Fruit fly (Drosophila melanogaster) whole organism, embryonic: ENCODE results near the gene Cep290.
A peak's percentile ranks its signal among the peaks of the same experiment; 100 is the strongest.

Experiments used
- Ada2b ChIP-seq: fragments of 200-800 bp; sonication (Bioruptor generic); IDR thresholded peaks from 2 replicates; pipeline ENCODE4 v1.3.6; 2022; ENCODE audit warnings: missing biosample characterization, missing genetic modification characterization
- CG10274 ChIP-seq: fragments of 200-800 bp; sonication (Bioruptor generic); optimal IDR thresholded peaks from 3 replicates; lab custom pipeline; 2017; ENCODE audit warnings: missing biosample characterization, mild to moderate bottlenecking, missing genetic modification characterization
- CG10543 ChIP-seq: fragments of 200-800 bp; sonication (Bioruptor generic); optimal IDR thresholded peaks from 3 replicates; lab custom pipeline; 2017; ENCODE audit warnings: missing biosample characterization, mild to moderate bottlenecking, missing genetic modification characterization, moderate library complexity
- CG11085 ChIP-seq: fragments of 200-800 bp; sonication (Bioruptor generic); IDR thresholded peaks from 2 replicates; pipeline ENCODE4 v1.3.6; 2022; ENCODE audit warnings: missing biosample characterization, missing genetic modification characterization
- CG11247 ChIP-seq: fragments of 200-800 bp; sonication (Bioruptor generic); IDR thresholded peaks from 2 replicates; pipeline ENCODE4 v1.3.6; 2022; ENCODE audit warnings: missing biosample characterization, missing genetic modification characterization
- CG12236 ChIP-seq: fragments of 200-800 bp; sonication (Bioruptor generic); optimal IDR thresholded peaks from 2 replicates; lab custom pipeline; 2016; ENCODE audit warnings: missing biosample characterization, missing genetic modification characterization
- CG14050 ChIP-seq: fragments of 200-800 bp; sonication (Bioruptor generic); IDR thresholded peaks from 3 replicates; pipeline ENCODE4 v1.3.6; 2022; ENCODE audit warnings: missing biosample characterization, missing genetic modification characterization
- CG17186 ChIP-seq: fragments of 200-800 bp; sonication (Bioruptor generic); optimal IDR thresholded peaks from 3 replicates; lab custom pipeline; 2017; ENCODE audit warnings: missing biosample characterization, missing genetic modification reagents, missing genetic modification characterization
- CG31365 ChIP-seq: fragments of 200-800 bp; sonication (Bioruptor generic); optimal IDR thresholded peaks from 2 replicates; lab custom pipeline; 2018; ENCODE audit warnings: missing biosample characterization, mild to moderate bottlenecking, missing genetic modification characterization
- CG32532 ChIP-seq: fragments of 200-800 bp; sonication (Bioruptor generic); IDR thresholded peaks from 2 replicates; pipeline ENCODE4 v1.3.6; 2022; ENCODE audit warnings: missing biosample characterization, missing genetic modification characterization
- CG34422 ChIP-seq: fragments of 200-800 bp; sonication (Bioruptor generic); IDR thresholded peaks from 3 replicates; pipeline ENCODE4 v1.3.6; 2022; ENCODE audit warnings: missing biosample characterization, missing genetic modification characterization
- CG3995 ChIP-seq: fragments of 200-800 bp; sonication (Bioruptor generic); optimal IDR thresholded peaks from 3 replicates; lab custom pipeline; 2016; ENCODE audit warnings: missing biosample characterization, missing genetic modification characterization
- CG6654 ChIP-seq: fragments of 200-800 bp; sonication (Bioruptor generic); optimal IDR thresholded peaks from 2 replicates; lab custom pipeline; 2017; ENCODE audit warnings: missing biosample characterization, mild to moderate bottlenecking, missing genetic modification characterization
- CG6689 ChIP-seq: fragments of 200-800 bp; sonication (Bioruptor generic); IDR thresholded peaks from 2 replicates; pipeline ENCODE4 v1.3.6; 2022; ENCODE audit warnings: missing biosample characterization, missing genetic modification characterization
- CG7372 ChIP-seq: fragments of 200-800 bp; sonication (Bioruptor generic); IDR thresholded peaks from 2 replicates; pipeline ENCODE4 v1.3.6; 2022; ENCODE audit warnings: missing biosample characterization, missing genetic modification characterization
- CG7556 ChIP-seq: fragments of 200-800 bp; sonication (Bioruptor generic); optimal IDR thresholded peaks from 2 replicates; lab custom pipeline; 2017; ENCODE audit warnings: missing biosample characterization, mild to moderate bottlenecking, missing genetic modification characterization
- CG9727 ChIP-seq: fragments of 200-800 bp; sonication (Bioruptor generic); optimal IDR thresholded peaks from 3 replicates; lab custom pipeline; 2017; ENCODE audit warnings: missing biosample characterization, mild to moderate bottlenecking, missing genetic modification characterization
- CG9797 ChIP-seq: fragments of 200-800 bp; sonication (Bioruptor generic); optimal IDR thresholded peaks from 3 replicates; lab custom pipeline; 2018; ENCODE audit warnings: missing biosample characterization, mild to moderate bottlenecking, missing genetic modification characterization
- CG9817 ChIP-seq: fragments of 200-800 bp; sonication (Bioruptor generic); optimal IDR thresholded peaks from 2 replicates; lab custom pipeline; 2018; ENCODE audit warnings: missing biosample characterization, mild to moderate bottlenecking, missing genetic modification characterization, moderate library complexity
- D19B ChIP-seq: fragments of 200-800 bp; sonication (Bioruptor generic); optimal IDR thresholded peaks from 2 replicates; lab custom pipeline; 2017; ENCODE audit warnings: missing biosample characterization, mild to moderate bottlenecking, missing genetic modification characterization
- Dbx ChIP-seq: fragments of 200-800 bp; sonication (Bioruptor generic); IDR thresholded peaks from 3 replicates; pipeline ENCODE4 v1.3.6; 2022; ENCODE audit warnings: missing biosample characterization, missing genetic modification characterization
- Deaf1 ChIP-seq: fragments of 200-800 bp; optimal IDR thresholded peaks from 3 replicates; lab custom pipeline; 2019; ENCODE audit warnings: missing biosample characterization, mild to moderate bottlenecking, missing genetic modification characterization, moderate library complexity
- Gsc ChIP-seq: fragments of 200-800 bp; sonication (Bioruptor generic); IDR thresholded peaks from 2 replicates; pipeline ENCODE4 v1.3.6; 2022; ENCODE audit warnings: missing biosample characterization, missing genetic modification characterization
- H2.0 ChIP-seq: fragments of 200-800 bp; sonication (Bioruptor generic); IDR thresholded peaks from 2 replicates; pipeline ENCODE4 v1.3.6; 2022; ENCODE audit warnings: missing biosample characterization, missing genetic modification characterization
- HmgZ ChIP-seq: fragments of 200-800 bp; sonication (Bioruptor generic); optimal IDR thresholded peaks from 2 replicates; lab custom pipeline; 2018; ENCODE audit warnings: missing biosample characterization, mild to moderate bottlenecking, missing genetic modification characterization
- Lhr ChIP-seq: fragments of 200-800 bp; sonication (Bioruptor generic); optimal IDR thresholded peaks from 3 replicates; lab custom pipeline; 2017; ENCODE audit warnings: mild to moderate bottlenecking, missing biosample characterization, missing genetic modification reagents, missing genetic modification characterization
- MTF-1 ChIP-seq: fragments of 200-800 bp; sonication (Bioruptor generic); optimal IDR thresholded peaks from 2 replicates; lab custom pipeline; 2018; ENCODE audit warnings: missing biosample characterization, mild to moderate bottlenecking, missing genetic modification characterization, borderline replicate concordance
- Mad ChIP-seq: fragments of 200-800 bp; sonication (Bioruptor generic); optimal IDR thresholded peaks from 2 replicates; lab custom pipeline; 2016; ENCODE audit warnings: missing biosample characterization, missing genetic modification characterization
- Mrtf ChIP-seq: fragments of 200-800 bp; sonication (Bioruptor generic); IDR thresholded peaks from 3 replicates; pipeline ENCODE4 v1.3.6; 2022; ENCODE audit warnings: missing biosample characterization, missing genetic modification characterization
- NfI ChIP-seq: fragments of 200-800 bp; sonication (Bioruptor generic); optimal IDR thresholded peaks from 3 replicates; lab custom pipeline; 2018; ENCODE audit warnings: missing biosample characterization, mild to moderate bottlenecking, missing genetic modification characterization, moderate library complexity
- Xrp1 ChIP-seq: fragments of 200-800 bp; sonication (Bioruptor generic); IDR thresholded peaks from 2 replicates; pipeline ENCODE4 v1.3.6; 2022; ENCODE audit warnings: missing biosample characterization, missing genetic modification characterization
- ato ChIP-seq: fragments of 200-800 bp; sonication (Bioruptor generic); IDR thresholded peaks from 2 replicates; pipeline ENCODE4 v1.3.6; 2022; ENCODE audit warnings: missing biosample characterization, missing genetic modification characterization; ENCODE audit not compliant: partially characterized antibody
- chn ChIP-seq: fragments of 200-800 bp; sonication (Bioruptor generic); optimal IDR thresholded peaks from 2 replicates; lab custom pipeline; 2016; ENCODE audit warnings: missing biosample characterization, missing genetic modification characterization
- ci ChIP-seq: fragments of 200-800 bp; sonication (Bioruptor generic); IDR thresholded peaks from 3 replicates; pipeline ENCODE4 v1.3.6; 2022; ENCODE audit warnings: missing biosample characterization, missing genetic modification characterization
- croc ChIP-seq: fragments of 200-800 bp; sonication (Bioruptor generic); conservative IDR thresholded peaks from 3 replicates; pipeline ENCODE4 v1.3.6; 2022; ENCODE audit warnings: missing biosample characterization, missing genetic modification characterization
- fd64A ChIP-seq: fragments of 200-800 bp; sonication (Bioruptor generic); optimal IDR thresholded peaks from 3 replicates; lab custom pipeline; 2018; ENCODE audit warnings: missing biosample characterization, mild to moderate bottlenecking, missing genetic modification characterization
- gce ChIP-seq: fragments of 200-800 bp; sonication (Bioruptor generic); IDR thresholded peaks from 3 replicates; pipeline ENCODE4 v1.3.6; 2022; ENCODE audit warnings: missing biosample characterization, missing genetic modification characterization
- gem ChIP-seq: fragments of 200-800 bp; sonication (Bioruptor generic); optimal IDR thresholded peaks from 2 replicates; lab custom pipeline; 2019; ENCODE audit warnings: missing biosample characterization, mild to moderate bottlenecking, missing genetic modification characterization, moderate library complexity
- gro ChIP-seq: fragments of 200-800 bp; sonication (Bioruptor generic); optimal IDR thresholded peaks from 2 replicates; lab custom pipeline; 2016; ENCODE audit warnings: missing biosample characterization, missing genetic modification characterization
- gsb-n ChIP-seq: fragments of 200-800 bp; sonication (Bioruptor generic); optimal IDR thresholded peaks from 3 replicates; lab custom pipeline; 2018; ENCODE audit warnings: missing biosample characterization, mild to moderate bottlenecking, missing genetic modification characterization
- ham ChIP-seq: fragments of 200-800 bp; sonication (Bioruptor generic); IDR thresholded peaks from 2 replicates; pipeline ENCODE4 v1.3.6; 2022; ENCODE audit warnings: missing biosample characterization, missing genetic modification characterization
- hbn ChIP-seq: fragments of 200-800 bp; sonication (Bioruptor generic); IDR thresholded peaks from 2 replicates; pipeline ENCODE4 v1.3.6; 2022; ENCODE audit warnings: missing biosample characterization, missing genetic modification characterization; ENCODE audit not compliant: partially characterized antibody
- inv ChIP-seq: fragments of 200-800 bp; sonication (Bioruptor generic); IDR thresholded peaks from 2 replicates; pipeline ENCODE4 v1.3.6; 2022; ENCODE audit warnings: missing biosample characterization, missing genetic modification characterization; ENCODE audit not compliant: partially characterized antibody
- jigr1 ChIP-seq: fragments of 200-800 bp; sonication (Bioruptor generic); IDR thresholded peaks from 3 replicates; pipeline ENCODE4 v1.3.6; 2022; ENCODE audit warnings: missing biosample characterization, missing genetic modification characterization
- kah ChIP-seq: fragments of 200-800 bp; sonication (Bioruptor generic); optimal IDR thresholded peaks from 2 replicates; lab custom pipeline; 2018; ENCODE audit warnings: missing biosample characterization, mild to moderate bottlenecking, missing genetic modification characterization
- pros ChIP-seq: fragments of 200-800 bp; sonication (Bioruptor generic); optimal IDR thresholded peaks from 3 replicates; lab custom pipeline; 2019; ENCODE audit warnings: missing biosample characterization, mild to moderate bottlenecking, missing genetic modification characterization, moderate library complexity
- row ChIP-seq: fragments of 200-800 bp; sonication (Bioruptor generic); IDR thresholded peaks from 3 replicates; pipeline ENCODE4 v1.3.6; 2022; ENCODE audit warnings: missing biosample characterization, missing genetic modification characterization
- seq ChIP-seq: fragments of 200-800 bp; sonication (Bioruptor generic); IDR thresholded peaks from 2 replicates; pipeline ENCODE4 v1.3.6; 2022; ENCODE audit warnings: missing biosample characterization, missing genetic modification characterization
- trem ChIP-seq: fragments of 200-800 bp; optimal IDR thresholded peaks from 3 replicates; lab custom pipeline; 2019; ENCODE audit warnings: missing biosample characterization, mild to moderate bottlenecking, missing genetic modification characterization, moderate library complexity
- zen2 ChIP-seq: fragments of 200-800 bp; sonication (Bioruptor generic); IDR thresholded peaks from 3 replicates; pipeline ENCODE4 v1.3.6; 2022; ENCODE audit warnings: missing biosample characterization, missing genetic modification characterization; ENCODE audit not compliant: partially characterized antibody

Gene Cep290

DNA sequence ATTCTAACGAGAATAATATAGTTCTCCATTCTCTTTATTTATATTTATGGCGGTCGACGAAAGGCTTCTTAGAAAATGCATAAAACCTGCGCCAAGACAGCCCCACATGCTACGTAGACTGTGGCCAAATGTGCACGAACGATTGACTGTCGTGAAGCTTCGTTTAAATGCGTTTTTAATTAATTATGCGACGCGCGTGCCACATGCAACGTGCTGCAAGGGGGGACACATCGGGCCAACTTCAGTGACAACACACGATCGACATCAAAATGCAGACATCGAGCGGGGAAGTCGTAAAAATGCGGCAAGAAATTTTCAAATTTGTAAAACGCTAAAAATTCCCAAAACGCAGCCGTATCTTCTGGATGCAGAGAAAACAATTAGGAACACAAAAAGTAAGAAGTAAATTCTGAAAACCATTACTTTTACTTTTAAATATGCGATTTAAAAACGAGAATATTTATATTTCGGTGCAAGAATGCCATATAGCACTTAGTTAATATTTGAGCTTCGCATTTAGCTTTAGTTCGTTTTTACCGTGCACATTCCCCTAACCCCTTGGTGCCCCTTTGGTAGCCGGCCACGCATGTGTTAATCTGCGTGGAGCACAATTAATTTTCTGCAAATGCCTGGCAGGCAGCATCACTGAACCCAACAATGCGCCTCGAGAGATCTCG lies 43.8 kb upstream of the Cep290 start (continued):
- TF ChIP-seq CG11085 (GFP tag; lab: Robert Waterston, UW) (0 out of 2 replicates have a peak, but pooled peaks have one; percentile 24), kah (GFP tag; lab: Kevin White, UChicago) (no peak), CG9817 (tag; lab: Kevin White, UChicago) (no peak), Dbx (GFP tag; lab: Robert Waterston, UW) (no peak), Ada2b (GFP tag; lab: Robert Waterston, UW) (peak; percentile 49; the same call in 1 of the 2 replicates), CG7372 (GFP tag; lab: Robert Waterston, UW) (0 out of 2 replicates have a peak, but pooled peaks have one; percentile 15), ci (GFP tag; lab: Robert Waterston, UW) (peak; percentile 82), fd64A (GFP tag; lab: Kevin White, UChicago) (peak; percentile 41), CG12236 (GFP tag; lab: Kevin White, UChicago) (no peak), inv (no peak), D19B (GFP tag; lab: Kevin White, UChicago) (no peak), hbn (GFP tag; lab: Robert Waterston, UW) (no peak), CG6654 (no peak), Xrp1 (GFP tag; lab: Robert Waterston, UW) (peak; percentile 70), ato (GFP tag; lab: Robert Waterston, UW) (no peak), jigr1 (GFP tag; lab: Robert Waterston, UW) (no peak), seq (GFP tag; lab: Robert Waterston, UW) (no peak), trem (peak; percentile 10), CG10543 (no peak), ham (no peak), MTF-1 (GFP tag; lab: Kevin White, UChicago) (no peak), CG34422 (GFP tag; lab: Robert Waterston, UW) (peak; percentile 60; the same call in 1 of the 3 replicates), Gsc (GFP tag; lab: Robert Waterston, UW) (no peak), CG7556 (GFP tag; lab: Kevin White, UChicago) (peak; percentile 20), CG3995 (GFP tag; lab: Kevin White, UChicago) (no peak), zen2 (GFP tag; lab: Robert Waterston, UW) (no peak), CG17186 (GFP tag; lab: Kevin White, UChicago) (no peak), row (GFP tag; lab: Robert Waterston, UW) (peak; percentile 55; the same call in 2 of the 3 replicates), CG32532 (GFP tag; lab: Robert Waterston, UW) (no peak), H2.0 (GFP tag; lab: Robert Waterston, UW) (no peak), Deaf1 (peak; percentile 12), NfI (GFP tag; lab: Kevin White, UChicago) (no peak), Mrtf (0 out of 3 replicates have a peak, but pooled peaks have one; percentile 39), Lhr (GFP tag; lab: Kevin White, UChicago) (peak; percentile 7), gem (peak; percentile 67), CG11247 (GFP tag; lab: Robert Waterston, UW) (no peak), croc (GFP tag; lab: Robert Waterston, UW) (peak; percentile 42; the same call in 2 of the 3 replicates), CG9797 (no peak), CG9727 (GFP tag; lab: Kevin White, UChicago) (peak; percentile 15), CG10274 (no peak), pros (peak; percentile 32), HmgZ (tag; lab: Kevin White, UChicago) (no peak), CG14050 (GFP tag; lab: Robert Waterston, UW) (no peak), CG31365 (tag; lab: Kevin White, UChicago) (no peak), gsb-n (tag; lab: Kevin White, UChicago) (peak; percentile 21), Mad (GFP tag; lab: Kevin White, UChicago) (no peak), CG6689 (GFP tag; lab: Robert Waterston, UW) (peak; percentile 46), chn (GFP tag; lab: Kevin White, UChicago) (no peak), gce (GFP tag; lab: Robert Waterston, UW) (peak; percentile 43; the same call in 1 of the 3 replicates), gro (GFP tag; lab: Kevin White, UChicago) (no peak)
